Worm (Caenorhabditis elegans): ENCODE results near the gene R10E4.11.

R10E4.11 gene

DNA sequence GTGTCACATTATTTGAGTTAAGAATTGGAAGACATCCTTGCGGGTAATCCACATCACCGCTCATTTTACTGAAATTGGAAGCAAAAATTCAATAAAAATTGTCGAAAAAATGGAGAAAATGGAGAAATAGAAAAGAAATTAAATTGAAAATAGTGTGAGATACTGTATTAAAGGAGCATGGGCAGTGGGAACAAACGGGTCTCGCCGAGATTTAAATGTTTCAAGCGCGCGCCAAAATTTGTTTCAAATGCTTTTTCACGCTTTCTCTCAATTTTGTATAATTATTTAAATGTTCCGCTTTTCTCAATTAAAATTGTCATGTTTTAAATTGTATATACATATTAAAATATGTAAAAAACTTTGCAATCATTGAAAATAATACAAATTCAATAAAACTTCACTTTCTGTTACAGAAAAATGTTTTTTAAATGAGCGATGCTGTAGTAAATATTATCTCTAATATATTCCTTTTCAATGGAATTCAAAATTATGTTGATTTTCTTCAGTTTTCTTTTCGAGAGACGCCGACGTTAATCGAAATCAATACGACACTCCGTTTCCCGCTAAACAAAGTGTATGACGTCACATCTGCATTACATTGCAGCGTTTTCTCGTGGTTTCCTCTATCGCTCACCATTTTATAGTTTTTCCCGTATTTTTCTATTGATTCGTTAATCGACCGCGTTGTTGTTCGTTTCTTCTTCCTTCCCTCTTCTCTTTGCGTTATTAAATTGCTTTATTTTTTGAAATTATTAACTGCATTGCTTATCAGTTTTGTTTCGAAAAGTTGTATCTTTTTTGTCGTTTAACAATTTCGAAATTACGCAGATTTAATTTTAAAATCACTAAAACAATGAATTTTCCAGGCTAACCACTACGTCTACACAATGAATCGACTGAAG is 12.5 kb upstream of the R10E4.11 start, which contains the start of the genes evl-14 and dcn-1 (continued):
- TF ChIP-seq ceh-91 (GFP tag; IDR thresholded peaks at IDR 0.05) (peak; percentile 84), snpc-4 (GFP tag; optimal IDR thresholded peaks at IDR 0.05) (no peak), snpc-4 (tag; optimal IDR thresholded peaks at IDR 0.05) (peak in 1 of 4 experiments; percentile 11), egl-44 (GFP tag; IDR thresholded peaks at IDR 0.05) (no peak), zfh-2 (GFP tag; conservative IDR thresholded peaks at IDR 0.05) (no peak), madf-3 (GFP tag; IDR thresholded peaks at IDR 0.05) (no peak), nhr-80 (tag; optimal IDR thresholded peaks at IDR 0.05) (peak; percentile 39), egrh-3 (GFP tag; IDR thresholded peaks at IDR 0.05) (no peak), somi-1 (GFP tag; optimal IDR thresholded peaks at IDR 0.05) (no peak), lin-26 (GFP tag; IDR thresholded peaks at IDR 0.05) (no peak), madf-10 (tag; optimal IDR thresholded peaks at IDR 0.05) (no peak), Y53F4B.3 (GFP tag; IDR thresholded peaks at IDR 0.05) (no peak), K11D2.4 (GFP tag; IDR thresholded peaks at IDR 0.05) (no peak), ztf-28 (GFP tag; IDR thresholded peaks at IDR 0.05) (no peak), F10E7.11 (tag; optimal IDR thresholded peaks at IDR 0.05) (no peak), rpc-1 (optimal IDR thresholded peaks at IDR 0.05) (no peak), rpc-1 (tag; optimal IDR thresholded peaks at IDR 0.05) (no peak), ccch-3 (GFP tag; optimal IDR thresholded peaks at IDR 0.05) (no peak), K12H6.12 (tag; optimal IDR thresholded peaks at IDR 0.05) (peak; percentile 46), pbrm-1 (GFP tag; IDR thresholded peaks at IDR 0.05) (no peak), nhr-120 (GFP tag; IDR thresholded peaks at IDR 0.05) (no peak), lin-40 (tag; optimal IDR thresholded peaks at IDR 0.05) (peak; percentile 71), ceh-58 (GFP tag; IDR thresholded peaks at IDR 0.05) (no peak), ztf-18 (tag; optimal IDR thresholded peaks at IDR 0.05) (no peak), fkh-3 (tag; optimal IDR thresholded peaks at IDR 0.05) (no peak), Y95B8A.8 (GFP tag; IDR thresholded peaks at IDR 0.05) (no peak), pha-4 (tag; optimal IDR thresholded peaks at IDR 0.05) (peak; percentile 74), F57A8.1 (GFP tag; optimal IDR thresholded peaks at IDR 0.05) (no peak), ztf-6 (GFP tag; IDR thresholded peaks at IDR 0.05) (no peak), madf-6 (GFP tag; IDR thresholded peaks at IDR 0.05) (peak; percentile 96), dox-1 (GFP tag; IDR thresholded peaks at IDR 0.05) (no peak), dpl-1 (GFP tag; optimal IDR thresholded peaks at IDR 0.05) (peak; percentile 82), egl-18 (GFP tag; IDR thresholded peaks at IDR 0.05) (no peak), lsy-27 (tag; optimal IDR thresholded peaks at IDR 0.05; ENCODE audit: borderline replicate concordance, insufficient read depth) (no peak), ztf-25 (GFP tag; IDR thresholded peaks at IDR 0.05) (no peak), bed-1 (GFP tag; IDR thresholded peaks at IDR 0.05) (no peak), B0261.1 (tag; optimal IDR thresholded peaks at IDR 0.05) (no peak), attf-5 (GFP tag; optimal IDR thresholded peaks at IDR 0.05) (no peak), rec-8 (tag; optimal IDR thresholded peaks at IDR 0.05) (no peak), B0336.3 (GFP tag; IDR thresholded peaks at IDR 0.05) (no peak), rcor-1 (GFP tag; IDR thresholded peaks at IDR 0.05) (no peak), atf-7 (tag; optimal IDR thresholded peaks at IDR 0.05) (peak; percentile 79), D2030.7 (GFP tag; IDR thresholded peaks at IDR 0.05) (no peak; the same call in none of the 2 replicates), gei-17 (GFP tag; optimal IDR thresholded peaks at IDR 0.05) (no peak), cebp-2 (GFP tag; IDR thresholded peaks at IDR 0.05) (no peak), lag-1 (GFP tag; IDR thresholded peaks at IDR 0.05) (no peak), ZK185.1 (tag; optimal IDR thresholded peaks at IDR 0.05; ENCODE audit: poor library complexity, severe bottlenecking) (no peak), F49E8.2 (tag; optimal IDR thresholded peaks at IDR 0.05; ENCODE audit: insufficient read depth) (no peak)

Measured in whole organism, young adult.